Fruit fly (Drosophila melanogaster) S2 (cell line): ENCODE measurements around the gene GckIII.

Source experiments
- CG8478 ChIP-seq: fragments of >200 bp; optimal IDR thresholded peaks from 2 replicates; lab custom pipeline; 2018
- CTCF ChIP-seq, 2 experiments: fragments of >200 bp; optimal IDR thresholded peaks; 2 replicates each; lab custom pipeline; 2018

DNA sequence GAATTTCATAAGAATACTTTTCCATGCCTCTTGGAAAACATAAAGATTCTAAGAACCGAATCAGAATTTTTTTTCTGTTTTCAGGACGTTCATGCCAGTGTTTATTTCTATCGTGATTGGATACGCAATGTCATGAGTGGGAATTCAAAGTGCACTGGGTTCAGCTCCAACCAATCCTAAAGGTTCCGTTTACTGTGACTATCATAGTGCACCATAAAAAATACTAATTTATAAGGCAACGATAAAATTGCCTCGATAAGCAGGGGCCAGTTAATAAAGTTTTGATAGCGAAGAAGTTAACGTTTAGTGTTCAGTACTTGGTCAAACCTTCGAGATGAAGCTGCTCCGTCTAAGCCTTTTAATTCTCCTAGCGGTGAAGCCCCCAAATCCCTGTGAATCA, 42.6 kb downstream of the GckIII start, which contains the start of gene CG31265:
- TF ChIP-seq CG8478 (lab: Kevin White, UChicago) (no peak), CTCF (optimal IDR thresholded peaks at IDR 0.05; lab: Kevin White, UChicago) (no peak)
